Fruit fly (Drosophila melanogaster) whole organism, embryonic: ENCODE measurements around the gene Osi12.

Experiments used
- Atf6 ChIP-seq: fragments of 200-800 bp; sonication (Bioruptor generic); IDR thresholded peaks from 2 replicates; pipeline ENCODE4 v1.3.6; 2022; ENCODE audit warnings: missing biosample characterization, missing genetic modification characterization
- Blimp-1 ChIP-seq: fragments of 200-800 bp; sonication (Bioruptor generic); optimal IDR thresholded peaks from 3 replicates; lab custom pipeline; 2018; ENCODE audit warnings: missing biosample characterization, missing genetic modification characterization, mild to moderate bottlenecking, moderate library complexity, missing genetic modification reagents
- CG11560 ChIP-seq: fragments of 200-800 bp; sonication (Bioruptor generic); IDR thresholded peaks from 3 replicates; pipeline ENCODE4 v1.3.6; 2022; ENCODE audit warnings: missing biosample characterization, missing genetic modification characterization
- CG1529 ChIP-seq: fragments of 200-800 bp; sonication (Bioruptor generic); optimal IDR thresholded peaks from 3 replicates; lab custom pipeline; 2018; ENCODE audit warnings: missing biosample characterization, missing genetic modification characterization
- CG16779 ChIP-seq: fragments of 200-800 bp; sonication (Bioruptor generic); IDR thresholded peaks from 2 replicates; pipeline ENCODE4 v1.3.6; 2022; ENCODE audit warnings: missing biosample characterization, missing genetic modification characterization
- CG17802 ChIP-seq: fragments of 200-800 bp; sonication (Bioruptor generic); optimal IDR thresholded peaks from 2 replicates; lab custom pipeline; 2018; ENCODE audit warnings: missing biosample characterization, mild to moderate bottlenecking, missing genetic modification characterization, moderate library complexity
- CG2199 ChIP-seq: fragments of 200-800 bp; sonication (Bioruptor generic); IDR thresholded peaks from 3 replicates; pipeline ENCODE4 v1.3.6; 2022; ENCODE audit warnings: missing biosample characterization, missing genetic modification characterization
- CG31388 ChIP-seq: fragments of 200-800 bp; sonication (Bioruptor generic); optimal IDR thresholded peaks from 2 replicates; lab custom pipeline; 2016; ENCODE audit warnings: missing biosample characterization, missing genetic modification characterization
- CG3163 ChIP-seq: fragments of 200-800 bp; sonication (Bioruptor generic); optimal IDR thresholded peaks from 3 replicates; lab custom pipeline; 2016; ENCODE audit warnings: missing biosample characterization, missing genetic modification characterization
- CG4707 ChIP-seq: fragments of 200-800 bp; sonication (Bioruptor generic); optimal IDR thresholded peaks from 2 replicates; lab custom pipeline; 2018; ENCODE audit warnings: missing biosample characterization, mild to moderate bottlenecking, missing genetic modification characterization, moderate library complexity
- CG7928 ChIP-seq: fragments of 200-800 bp; sonication (Bioruptor generic); optimal IDR thresholded peaks from 2 replicates; lab custom pipeline; 2017; ENCODE audit warnings: missing biosample characterization, mild to moderate bottlenecking, missing genetic modification characterization
- CG8359 ChIP-seq: fragments of 200-800 bp; sonication (Bioruptor generic); optimal IDR thresholded peaks from 2 replicates; lab custom pipeline; 2017; ENCODE audit warnings: missing biosample characterization, mild to moderate bottlenecking, missing genetic modification characterization, borderline replicate concordance
- Dfd ChIP-seq, 2 experiments: fragments of >200 bp; optimal IDR thresholded peaks; 2 replicates each; lab custom pipeline; 2017; ENCODE audit warnings: missing biosample characterization in 2 of 2, missing genetic modification characterization in 2 of 2
- Dref ChIP-seq: fragments of 200-800 bp; sonication (Bioruptor generic); IDR thresholded peaks from 2 replicates; pipeline ENCODE4 v1.3.6; 2022; ENCODE audit warnings: missing biosample characterization, missing genetic modification characterization
- Ets65A ChIP-seq: fragments of 200-800 bp; sonication (Bioruptor generic); peaks from one replicate; lab custom pipeline; 2016; ENCODE audit warnings: missing biosample characterization, missing genetic modification characterization
- Med ChIP-seq: fragments of 200-800 bp; sonication (Bioruptor generic); peaks from one replicate; lab custom pipeline; 2016; ENCODE audit warnings: missing biosample characterization, missing genetic modification characterization, mild to moderate bottlenecking, inconsistent platforms, moderate library complexity
- Oli ChIP-seq: fragments of 200-800 bp; sonication (Bioruptor generic); optimal IDR thresholded peaks from 2 replicates; lab custom pipeline; 2018; ENCODE audit warnings: missing biosample characterization, mild to moderate bottlenecking, missing genetic modification characterization, moderate library complexity
- Pdp1 ChIP-seq, 2 experiments: fragments of 200-800 bp; sonication (Bioruptor generic); optimal IDR thresholded peaks; 3 replicates each; lab custom pipeline; 2016; ENCODE audit warnings: missing biosample characterization in 2 of 2, missing genetic modification characterization in 2 of 2, mild to moderate bottlenecking in 1 of 2, moderate library complexity in 1 of 2
- Rfx ChIP-seq: fragments of 200-800 bp; sonication (Bioruptor generic); IDR thresholded peaks from 2 replicates; pipeline ENCODE4 v1.3.6; 2022; ENCODE audit warnings: missing biosample characterization, missing genetic modification characterization
- ac ChIP-seq: fragments of 200-800 bp; sonication (Bioruptor generic); optimal IDR thresholded peaks from 3 replicates; lab custom pipeline; 2017; ENCODE audit warnings: missing biosample characterization, mild to moderate bottlenecking, missing genetic modification characterization
- caup ChIP-seq: fragments of 200-800 bp; sonication (Bioruptor generic); optimal IDR thresholded peaks from 3 replicates; lab custom pipeline; 2017; ENCODE audit warnings: missing biosample characterization, mild to moderate bottlenecking, missing genetic modification characterization, moderate library complexity; ENCODE audit not compliant: severe bottlenecking
- ci ChIP-seq: fragments of 200-800 bp; sonication (Bioruptor generic); IDR thresholded peaks from 3 replicates; pipeline ENCODE4 v1.3.6; 2022; ENCODE audit warnings: missing biosample characterization, missing genetic modification characterization
- crol ChIP-seq: fragments of 200-800 bp; sonication (Bioruptor generic); IDR thresholded peaks from 2 replicates; pipeline ENCODE4 v1.3.6; 2022; ENCODE audit warnings: missing biosample characterization, missing genetic modification characterization
- dmrt11E ChIP-seq: fragments of 200-800 bp; sonication (Bioruptor generic); optimal IDR thresholded peaks from 3 replicates; lab custom pipeline; 2018; ENCODE audit warnings: missing biosample characterization, mild to moderate bottlenecking, missing genetic modification characterization, moderate library complexity
- eve ChIP-seq, 2 experiments: fragments of >200 bp; optimal IDR thresholded peaks; 2 replicates each; lab custom pipeline; 2017; ENCODE audit warnings: missing biosample characterization in 2 of 2, missing genetic modification characterization in 2 of 2
- eyg ChIP-seq: fragments of 200-800 bp; sonication (Bioruptor generic); optimal IDR thresholded peaks from 3 replicates; lab custom pipeline; 2016; ENCODE audit warnings: missing biosample characterization, missing genetic modification characterization
- fd102C ChIP-seq: fragments of 200-800 bp; sonication (Bioruptor generic); optimal IDR thresholded peaks from 2 replicates; lab custom pipeline; 2018; ENCODE audit warnings: missing biosample characterization, mild to moderate bottlenecking, missing genetic modification characterization, moderate library complexity
- grn ChIP-seq: fragments of 200-800 bp; sonication (Bioruptor generic); optimal IDR thresholded peaks from 3 replicates; lab custom pipeline; 2017; ENCODE audit warnings: missing biosample characterization, missing genetic modification characterization
- ham ChIP-seq: fragments of 200-800 bp; sonication (Bioruptor generic); IDR thresholded peaks from 2 replicates; pipeline ENCODE4 v1.3.6; 2022; ENCODE audit warnings: missing biosample characterization, missing genetic modification characterization
- her ChIP-seq: fragments of 200-800 bp; sonication (Bioruptor generic); optimal IDR thresholded peaks from 2 replicates; lab custom pipeline; 2016; ENCODE audit warnings: missing biosample characterization, missing genetic modification characterization
- ken ChIP-seq: fragments of 200-800 bp; sonication (Bioruptor generic); IDR thresholded peaks from 3 replicates; pipeline ENCODE4 v1.3.6; 2022; ENCODE audit warnings: missing biosample characterization, missing genetic modification characterization
- kni ChIP-seq: fragments of 200-800 bp; sonication (Bioruptor generic); optimal IDR thresholded peaks from 3 replicates; lab custom pipeline; 2017; ENCODE audit warnings: mild to moderate bottlenecking, missing biosample characterization, missing genetic modification reagents, missing genetic modification characterization
- nerfin-1 ChIP-seq: fragments of 200-800 bp; sonication (Bioruptor generic); optimal IDR thresholded peaks from 3 replicates; lab custom pipeline; 2019; ENCODE audit warnings: missing biosample characterization, mild to moderate bottlenecking, missing genetic modification characterization, moderate library complexity
- odd ChIP-seq: fragments of 200-800 bp; sonication (Bioruptor generic); optimal IDR thresholded peaks from 2 replicates; lab custom pipeline; 2017; ENCODE audit warnings: missing biosample characterization, mild to moderate bottlenecking, missing genetic modification characterization
- prd ChIP-seq, 3 experiments: fragments of >200 bp in 2 of 3; fragments of 200-800 bp in 1 of 3; sonication (Bioruptor generic) in 1 of 3; optimal IDR thresholded peaks in 2 of 3; IDR thresholded peaks in 1 of 3; 2 replicates in 2 of 3; 3 replicates in 1 of 3; pipeline versions ENCODE4 v1.3.6 to Lab custom; 2017 to 2022; ENCODE audit warnings: missing biosample characterization in 1 of 3, missing genetic modification characterization in 1 of 3
- ro ChIP-seq: fragments of 200-800 bp; sonication (Bioruptor generic); IDR thresholded peaks from 2 replicates; pipeline ENCODE4 v1.3.6; 2022; ENCODE audit warnings: missing biosample characterization, missing genetic modification characterization
- sc ChIP-seq, 3 experiments: fragments of >200 bp in 2 of 3; fragments of 200-800 bp in 1 of 3; sonication (Bioruptor generic) in 1 of 3; optimal IDR thresholded peaks; 2 replicates in 2 of 3; 3 replicates in 1 of 3; lab custom pipeline; 2017; ENCODE audit warnings: mild to moderate bottlenecking in 1 of 3, missing biosample characterization in 1 of 3, missing genetic modification characterization in 1 of 3, missing genetic modification reagents in 1 of 3
- sd ChIP-seq: fragments of 200-800 bp; sonication (Bioruptor generic); optimal IDR thresholded peaks from 3 replicates; lab custom pipeline; 2018; ENCODE audit warnings: missing biosample characterization, mild to moderate bottlenecking, missing genetic modification characterization, moderate library complexity
- sens ChIP-seq: fragments of 200-800 bp; sonication (Bioruptor generic); peaks from one replicate; lab custom pipeline; 2016; ENCODE audit warnings: missing biosample characterization, missing genetic modification characterization
- shn ChIP-seq: fragments of 200-800 bp; sonication (Bioruptor generic); optimal IDR thresholded peaks from 3 replicates; lab custom pipeline; 2016; ENCODE audit warnings: missing biosample characterization, missing genetic modification characterization
- tgo ChIP-seq: fragments of 200-800 bp; sonication (Bioruptor generic); IDR thresholded peaks from 3 replicates; pipeline ENCODE4 v1.3.6; 2022; ENCODE audit warnings: missing biosample characterization, missing genetic modification characterization
- twi ChIP-seq: fragments of 200-800 bp; optimal IDR thresholded peaks from 2 replicates; lab custom pipeline; 2019; ENCODE audit warnings: missing biosample characterization, mild to moderate bottlenecking, missing genetic modification characterization, moderate library complexity
- vvl ChIP-seq: fragments of 200-800 bp; sonication (Bioruptor generic); IDR thresholded peaks from 2 replicates; pipeline ENCODE4 v1.3.6; 2022; ENCODE audit warnings: missing biosample characterization, missing genetic modification characterization

Gene Osi12

DNA sequence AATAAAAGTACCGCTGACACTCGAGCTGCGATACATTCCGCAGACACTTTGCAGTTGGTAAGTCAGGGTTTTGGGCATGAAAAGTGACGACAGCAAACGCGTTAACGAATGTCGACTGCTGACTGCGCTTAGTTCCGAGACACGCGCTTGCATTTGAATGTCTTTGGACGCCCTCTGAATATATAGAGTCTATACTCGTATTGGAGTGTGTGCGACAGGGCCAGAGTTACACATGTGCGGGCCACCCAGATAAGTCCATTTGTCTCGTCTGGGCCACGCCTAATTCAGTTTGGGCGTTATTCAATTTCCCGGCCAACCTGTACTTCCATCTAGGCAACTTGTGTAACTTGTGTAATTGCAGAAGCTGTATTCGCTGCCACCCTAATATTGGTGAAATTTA, 12.0 kb downstream of the Osi12 start:
- no peak for TF ChIP-seq CG31388 (GFP tag; lab: Kevin White, UChicago)
- no peak for TF ChIP-seq ken
- peak; percentile 21 for TF ChIP-seq Med (GFP tag; lab: Kevin White, UChicago)
- peak; percentile 43 for TF ChIP-seq sens (GFP tag; lab: Kevin White, UChicago)
- no peak for TF ChIP-seq CG8359 (GFP tag; lab: Kevin White, UChicago)
- TF ChIP-seq tgo (GFP tag; lab: Robert Waterston, UW) = no peak
- TF ChIP-seq fd102C (GFP tag; lab: Kevin White, UChicago) = no peak
- no peak for TF ChIP-seq twi
- TF ChIP-seq Ets65A = peak; percentile 91
- TF ChIP-seq ac (GFP tag; lab: Kevin White, UChicago) = no peak
- TF ChIP-seq CG1529 (GFP tag; lab: Kevin White, UChicago) = no peak
- 0 out of 3 replicates have a peak, but pooled peaks have one; percentile 52 for TF ChIP-seq CG2199 (GFP tag; lab: Robert Waterston, UW)
- peak in 1 of 2 experiments; percentile 24 for TF ChIP-seq Pdp1 (GFP tag; optimal IDR thresholded peaks at IDR 0.05; lab: Kevin White, UChicago)
- TF ChIP-seq Dref (GFP tag; lab: Robert Waterston, UW) = no peak
- 0 out of 3 replicates have a peak, but pooled peaks have one; percentile 20 for TF ChIP-seq ci (GFP tag; lab: Robert Waterston, UW)
- TF ChIP-seq Rfx (GFP tag; lab: Robert Waterston, UW) = no peak
- no peak for TF ChIP-seq eyg (GFP tag; lab: Kevin White, UChicago)
- no peak for TF ChIP-seq dmrt11E (tag; lab: Kevin White, UChicago)
- peak; percentile 6 for TF ChIP-seq sd (tag; lab: Kevin White, UChicago)
- TF ChIP-seq her (GFP tag; lab: Kevin White, UChicago) = no peak
- peak; percentile 40; the same call in 1 of the 2 replicates for TF ChIP-seq vvl (GFP tag; lab: Robert Waterston, UW)
- no peak for TF ChIP-seq caup (GFP tag; lab: Kevin White, UChicago)
- TF ChIP-seq ro (GFP tag; lab: Robert Waterston, UW) = no peak
- TF ChIP-seq CG17802 (tag; lab: Kevin White, UChicago) = no peak
- TF ChIP-seq CG7928 (GFP tag; lab: Kevin White, UChicago) = no peak
- TF ChIP-seq Oli (tag; lab: Kevin White, UChicago) = no peak
- peak; percentile 70 for TF ChIP-seq kni (GFP tag; lab: Kevin White, UChicago)
- TF ChIP-seq odd (GFP tag; lab: Kevin White, UChicago) = no peak
- no peak for TF ChIP-seq Dfd (GFP tag; optimal IDR thresholded peaks at IDR 0.05; lab: Kevin White, UChicago)
- no peak for TF ChIP-seq ham
- TF ChIP-seq CG4707 = no peak

DNA sequence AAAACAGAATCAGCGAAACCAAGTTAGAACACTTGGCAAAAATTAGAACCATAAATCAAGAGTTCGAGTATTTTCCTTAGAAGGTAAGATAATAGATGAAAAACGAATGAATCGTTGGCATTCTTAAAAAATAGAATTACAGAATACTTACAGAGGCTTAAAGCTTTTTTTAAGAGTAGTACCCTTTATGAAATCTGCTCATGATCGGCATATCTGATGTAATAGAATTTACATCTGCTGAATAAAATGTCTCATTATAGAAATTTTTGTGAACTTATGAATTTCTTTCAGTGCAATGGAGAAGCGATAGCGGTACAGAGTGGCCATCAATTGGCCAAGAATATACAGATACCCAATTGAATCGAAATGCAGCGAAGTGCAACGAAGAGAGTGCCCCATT, 13.1 kb downstream of the Osi12 start, which contains the start of gene Osi13:
Osi13 (plus strand) TSS at position 301 of the 400 bp plus-strand sequence.
- no peak for TF ChIP-seq sc (optimal IDR thresholded peaks at IDR 0.05; lab: Kevin White, UChicago)
- no peak for TF ChIP-seq sc (GFP tag; optimal IDR thresholded peaks at IDR 0.05; lab: Kevin White, UChicago)
- no peak for TF ChIP-seq CG3163
- TF ChIP-seq ken = no peak
- peak in 1 of 2 experiments; percentile 3 for TF ChIP-seq prd (optimal IDR thresholded peaks at IDR 0.05; lab: Kevin White, UChicago)
- no peak for TF ChIP-seq prd (GFP tag; IDR thresholded peaks at IDR 0.05; lab: Robert Waterston, UW)
- TF ChIP-seq, all 482 proteins: peak for 1

DNA sequence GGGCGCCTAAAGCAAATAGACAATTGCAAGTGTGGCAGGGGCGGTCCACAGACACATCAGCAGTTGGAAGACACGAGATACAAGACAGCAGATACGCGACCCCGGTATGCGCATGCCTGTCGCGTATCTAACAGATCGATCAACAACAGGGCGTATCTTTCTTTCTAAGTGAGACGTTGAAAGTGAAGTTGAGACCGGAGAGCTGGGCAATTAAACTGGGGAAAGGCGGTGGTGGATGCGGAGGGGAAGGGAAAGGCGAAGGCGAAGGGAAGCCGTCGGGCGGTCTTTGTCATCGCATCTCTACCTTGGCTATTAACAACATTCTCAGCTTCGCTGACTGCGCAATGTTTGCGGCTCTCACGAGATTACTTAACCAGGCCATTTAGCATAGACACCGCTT, 15.7 kb downstream of the Osi12 start:
- TF ChIP-seq crol = peak; percentile 57; the same call in 1 of the 2 replicates
- no peak for TF ChIP-seq eve (GFP tag; optimal IDR thresholded peaks at IDR 0.05; lab: Kevin White, UChicago)
- TF ChIP-seq nerfin-1 (tag; lab: Kevin White, UChicago) = no peak
- TF ChIP-seq Atf6 (GFP tag; lab: Robert Waterston, UW) = no peak
- peak; percentile 86 for TF ChIP-seq Blimp-1
- TF ChIP-seq CG16779 (GFP tag; lab: Robert Waterston, UW) = no peak
- peak; percentile 44 for TF ChIP-seq sd (tag; lab: Kevin White, UChicago)
- TF ChIP-seq shn (GFP tag; lab: Kevin White, UChicago) = no peak
- peak; percentile 74 for TF ChIP-seq grn (GFP tag; lab: Kevin White, UChicago)
- TF ChIP-seq kni (GFP tag; lab: Kevin White, UChicago) = peak; percentile 57
- 0 out of 3 replicates have a peak, but pooled peaks have one; percentile 7 for TF ChIP-seq CG11560
- TF ChIP-seq, all 482 proteins: peak for 6
